Worm (Caenorhabditis elegans) whole organism, late embryonic: Measurements from ENCODE around the gene lec-2.
"Not testable (repeated sequence)": the region's sequence is repeated elsewhere in the genome, so short reads cannot be mapped to it uniquely, and the experiment has no call there.

ENCODE experiments used
- C08G9.2 ChIP-seq: sonication (generic microtip); optimal IDR thresholded peaks from 2 replicates; lab custom pipeline; 2016; ENCODE audit warnings: mild to moderate bottlenecking, missing genetic modification characterization, moderate library complexity, missing compliant biosample characterization
- F13H6.1 ChIP-seq: sonication (generic microtip); optimal IDR thresholded peaks from 2 replicates; lab custom pipeline; 2016; ENCODE audit warnings: missing genetic modification characterization, missing compliant biosample characterization
- K02D7.2 ChIP-seq: sonication (generic microtip); optimal IDR thresholded peaks from 2 replicates; lab custom pipeline; 2017; ENCODE audit warnings: mild to moderate bottlenecking, missing genetic modification characterization, missing compliant biosample characterization
- ahr-1 ChIP-seq: sonication (generic microtip); optimal IDR thresholded peaks from 2 replicates; lab custom pipeline; 2016; ENCODE audit warnings: missing genetic modification characterization, missing compliant biosample characterization
- ceh-14 ChIP-seq: sonication (generic microtip); optimal IDR thresholded peaks from 2 replicates; lab custom pipeline; 2016; ENCODE audit warnings: missing genotype, missing genetic modification characterization, missing compliant biosample characterization
- ceh-18 ChIP-seq: sonication (generic microtip); optimal IDR thresholded peaks from 2 replicates; lab custom pipeline; 2016; ENCODE audit warnings: missing genetic modification characterization, missing compliant biosample characterization
- ceh-2 ChIP-seq: sonication (generic microtip); optimal IDR thresholded peaks from 2 replicates; lab custom pipeline; 2016; ENCODE audit warnings: missing genotype, missing genetic modification characterization, missing compliant biosample characterization
- ceh-31 ChIP-seq: sonication (generic microtip); optimal IDR thresholded peaks from 2 replicates; lab custom pipeline; 2016; ENCODE audit warnings: missing genetic modification characterization, missing compliant biosample characterization
- ceh-34 ChIP-seq: sonication (generic microtip); optimal IDR thresholded peaks from 2 replicates; lab custom pipeline; 2016; ENCODE audit warnings: mild to moderate bottlenecking, missing genetic modification characterization, missing compliant biosample characterization
- ceh-45 ChIP-seq: fragments of 200-800 bp; sonication (Bioruptor generic); IDR thresholded peaks from 2 replicates; pipeline ENCODE4 v1.3.6; 2022; ENCODE audit warnings: missing genetic modification reagents, missing genetic modification characterization, missing compliant biosample characterization
- ceh-6 ChIP-seq: fragments of 200-800 bp; sonication (Bioruptor generic); optimal IDR thresholded peaks from 2 replicates; lab custom pipeline; 2018; ENCODE audit warnings: mild to moderate bottlenecking, missing genetic modification characterization, missing compliant biosample characterization
- ceh-9 ChIP-seq: sonication (generic microtip); optimal IDR thresholded peaks from 2 replicates; lab custom pipeline; 2016; ENCODE audit warnings: mild to moderate bottlenecking, missing genetic modification characterization, inconsistent platforms, missing compliant biosample characterization
- dmd-4 ChIP-seq: sonication (generic microtip); optimal IDR thresholded peaks from 2 replicates; lab custom pipeline; 2016; ENCODE audit warnings: borderline replicate concordance, missing genetic modification characterization, missing compliant biosample characterization
- dve-1 ChIP-seq: sonication (generic microtip); optimal IDR thresholded peaks from 2 replicates; lab custom pipeline; 2017; ENCODE audit warnings: antibody characterized with exemption, mild to moderate bottlenecking, missing genetic modification characterization, missing compliant biosample characterization
- elt-2 ChIP-seq: sonication (generic microtip); optimal IDR thresholded peaks from 2 replicates; lab custom pipeline; 2016; ENCODE audit warnings: missing genetic modification reagents, missing genetic modification characterization, missing compliant biosample characterization
- ets-4 ChIP-seq: sonication (generic microtip); optimal IDR thresholded peaks from 2 replicates; lab custom pipeline; 2016; ENCODE audit warnings: missing genetic modification characterization, missing compliant biosample characterization
- eyg-1 ChIP-seq: sonication (generic microtip); optimal IDR thresholded peaks from 2 replicates; lab custom pipeline; 2016; ENCODE audit warnings: missing genotype, missing genetic modification characterization, missing compliant biosample characterization
- fax-1 ChIP-seq: sonication (generic microtip); optimal IDR thresholded peaks from 2 replicates; lab custom pipeline; 2016; ENCODE audit warnings: missing genotype, missing genetic modification characterization, missing compliant biosample characterization
- hlh-30 ChIP-seq: sonication (generic microtip); optimal IDR thresholded peaks from 2 replicates; lab custom pipeline; 2017; ENCODE audit warnings: antibody characterized with exemption, missing genetic modification characterization, missing compliant biosample characterization; ENCODE audit not compliant: insufficient read depth
- lim-6 ChIP-seq: sonication (generic microtip); optimal IDR thresholded peaks from 2 replicates; lab custom pipeline; 2016; ENCODE audit warnings: missing genetic modification characterization, missing compliant biosample characterization
- mec-3 ChIP-seq: sonication (generic microtip); optimal IDR thresholded peaks from 2 replicates; lab custom pipeline; 2016; ENCODE audit warnings: borderline replicate concordance, missing genetic modification characterization, missing compliant biosample characterization
- nfya-1 ChIP-seq: sonication (generic microtip); optimal IDR thresholded peaks from 2 replicates; lab custom pipeline; 2017; ENCODE audit warnings: missing genetic modification characterization, mild to moderate bottlenecking, missing compliant biosample characterization, antibody characterized with exemption, moderate library complexity
- nhr-232 ChIP-seq: sonication (generic microtip); optimal IDR thresholded peaks from 2 replicates; lab custom pipeline; 2016; ENCODE audit warnings: missing genetic modification characterization, missing compliant biosample characterization
- npax-4 ChIP-seq: sonication (generic microtip); optimal IDR thresholded peaks from 2 replicates; lab custom pipeline; 2016; ENCODE audit warnings: missing genetic modification characterization, missing compliant biosample characterization
- odd-2 ChIP-seq: sonication (generic microtip); optimal IDR thresholded peaks from 2 replicates; lab custom pipeline; 2017; ENCODE audit warnings: antibody characterized with exemption, mild to moderate bottlenecking, missing genetic modification characterization, missing compliant biosample characterization
- pax-1 ChIP-seq: fragments of 150-350 bp; optimal IDR thresholded peaks from 2 replicates; lab custom pipeline; 2014; ENCODE audit warnings: missing biosample characterization, missing genetic modification characterization
- pha-4 ChIP-seq: fragments of 150-350 bp; optimal IDR thresholded peaks from 2 replicates; lab custom pipeline; 2018; ENCODE audit warnings: missing biosample characterization, missing genetic modification reagents, missing genetic modification characterization
- pqm-1 ChIP-seq: sonication (generic microtip); optimal IDR thresholded peaks from 2 replicates; lab custom pipeline; 2016; ENCODE audit warnings: missing genetic modification characterization, missing compliant biosample characterization
- ref-2 ChIP-seq: sonication (generic microtip); optimal IDR thresholded peaks from 2 replicates; lab custom pipeline; 2016; ENCODE audit warnings: missing genetic modification characterization, missing compliant biosample characterization
- rnt-1 ChIP-seq: sonication (generic microtip); optimal IDR thresholded peaks from 2 replicates; lab custom pipeline; 2016; ENCODE audit warnings: missing genetic modification characterization, missing compliant biosample characterization
- sdc-2 ChIP-seq: sonication (generic microtip); optimal IDR thresholded peaks from 2 replicates; lab custom pipeline; 2016; ENCODE audit warnings: missing genotype, missing genetic modification characterization, missing compliant biosample characterization
- sox-2 ChIP-seq: fragments of 200-800 bp; sonication (Bioruptor generic); IDR thresholded peaks from 2 replicates; pipeline ENCODE4 v1.3.6; 2022; ENCODE audit warnings: missing genetic modification reagents, missing genetic modification characterization, missing compliant biosample characterization
- tbx-2 ChIP-seq: sonication (generic microtip); optimal IDR thresholded peaks from 2 replicates; lab custom pipeline; 2016; ENCODE audit warnings: missing genetic modification characterization, missing compliant biosample characterization
- tbx-7 ChIP-seq: sonication (generic microtip); optimal IDR thresholded peaks from 2 replicates; lab custom pipeline; 2016; ENCODE audit warnings: missing genotype, missing genetic modification characterization, missing compliant biosample characterization
- ttx-3 ChIP-seq: sonication (generic microtip); optimal IDR thresholded peaks from 2 replicates; lab custom pipeline; 2016; ENCODE audit warnings: missing genetic modification reagents, missing genetic modification characterization, missing compliant biosample characterization
- unc-3 ChIP-seq, 2 experiments: fragments of 200-800 bp in 1 of 2; sonication (Bioruptor generic) in 1 of 2; sonication (generic microtip) in 1 of 2; conservative IDR thresholded peaks in 1 of 2; optimal IDR thresholded peaks in 1 of 2; 2 replicates each; pipeline versions ENCODE4 v1.3.6 to Lab custom; 2016 to 2022; ENCODE audit warnings: missing compliant biosample characterization in 2 of 2, missing genetic modification characterization in 2 of 2, missing genetic modification reagents in 1 of 2
- unc-86 ChIP-seq: sonication (generic microtip); optimal IDR thresholded peaks from 2 replicates; lab custom pipeline; 2016; ENCODE audit warnings: missing genetic modification characterization, missing compliant biosample characterization
- zip-5 ChIP-seq: sonication (generic microtip); optimal IDR thresholded peaks from 2 replicates; lab custom pipeline; 2016; ENCODE audit warnings: missing genetic modification characterization, missing compliant biosample characterization

lec-2 gene

ce11 chrII:10034769-10035168 is 18.8 kb upstream of the lec-2 start:
- peak; percentile 78; the same call in 1 of the 2 replicates for TF ChIP-seq ceh-45 (GFP tag; lab: Robert Waterston, UW)

DNA sequence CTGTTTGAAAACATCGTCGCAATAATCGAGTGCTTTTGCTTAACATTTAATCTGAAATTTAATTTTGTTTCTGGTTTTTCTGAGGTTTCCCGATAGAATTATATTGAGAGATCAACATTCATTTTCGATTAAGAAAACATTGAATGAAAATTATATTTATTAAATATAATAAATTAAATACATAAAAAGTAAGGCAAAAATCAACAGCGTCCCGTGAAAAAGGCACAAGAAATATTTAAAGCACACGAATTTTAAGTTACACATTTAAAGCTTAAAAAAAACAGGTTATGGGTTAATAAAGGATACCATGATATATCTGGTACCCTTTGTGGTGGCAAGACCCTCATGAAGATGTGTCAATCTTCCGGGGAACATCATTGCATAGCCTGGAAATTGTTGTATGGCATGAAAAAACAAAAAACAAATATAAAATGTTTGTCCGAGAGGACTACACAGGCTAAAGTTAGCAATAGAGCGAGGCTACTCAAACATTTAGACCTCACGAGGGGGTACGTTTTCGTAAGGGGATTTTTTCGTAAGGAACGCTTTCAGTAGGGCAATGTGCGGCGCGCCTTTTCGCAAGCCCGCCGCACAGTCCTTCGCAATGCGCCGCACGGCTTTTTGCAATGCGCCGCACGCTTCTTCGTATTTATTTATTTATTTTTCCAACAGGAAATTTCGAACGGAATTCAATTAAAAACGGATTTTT is 17.3 kb upstream of the lec-2 start, which contains the start of gene mtcu-2:
Gene mtcu-2, minus strand, starts transcription at position 51 of the 709 bp plus-strand sequence.
- TF ChIP-seq ceh-14 (tag; lab: Kevin White, UChicago): peak; percentile 60
- peak; percentile 32 for TF ChIP-seq F13H6.1 (tag; lab: Kevin White, UChicago)
- TF ChIP-seq elt-2 (tag; lab: Kevin White, UChicago): peak; percentile 36
- TF ChIP-seq sox-2: peak; percentile 73
- peak; percentile 54 for TF ChIP-seq ceh-34 (tag; lab: Kevin White, UChicago)
- TF ChIP-seq lim-6 (tag; lab: Kevin White, UChicago): peak; percentile 49
- TF ChIP-seq ttx-3 (tag; lab: Kevin White, UChicago): peak; percentile 0
- peak; percentile 23 for TF ChIP-seq fax-1
- TF ChIP-seq C08G9.2 (tag; lab: Kevin White, UChicago): peak; percentile 66
- TF ChIP-seq ceh-31 (tag; lab: Kevin White, UChicago): peak; percentile 85
- peak; percentile 10 for TF ChIP-seq hlh-30
- TF ChIP-seq ceh-18: peak; percentile 45
- TF ChIP-seq unc-3 (GFP tag; conservative IDR thresholded peaks at IDR 0.05; lab: Robert Waterston, UW): peak; percentile 83
- not testable (repeated sequence) for TF ChIP-seq unc-3 (tag; optimal IDR thresholded peaks at IDR 0.05; lab: Kevin White, UChicago)
- TF ChIP-seq ets-4 (tag; lab: Kevin White, UChicago): peak; percentile 74
- peak; percentile 75 for TF ChIP-seq tbx-2
- TF ChIP-seq ahr-1 (tag; lab: Kevin White, UChicago): peak; percentile 19
- TF ChIP-seq ceh-45 (GFP tag; lab: Robert Waterston, UW): peak; percentile 95
- peak; percentile 33 for TF ChIP-seq dve-1 (tag; lab: Kevin White, UChicago)
- TF ChIP-seq tbx-7 (tag; lab: Kevin White, UChicago): peak; percentile 16
- TF ChIP-seq rnt-1 (tag; lab: Kevin White, UChicago): peak; percentile 56
- TF ChIP-seq nfya-1 (tag; lab: Kevin White, UChicago): peak; percentile 76
- TF ChIP-seq ceh-2 (tag; lab: Kevin White, UChicago): peak; percentile 53
- peak; percentile 47 for TF ChIP-seq ref-2
- peak; percentile 2 for TF ChIP-seq unc-86 (tag; lab: Kevin White, UChicago)
- peak; percentile 10 for TF ChIP-seq zip-5 (tag; lab: Kevin White, UChicago)
- peak; percentile 5 for TF ChIP-seq pqm-1 (tag; lab: Kevin White, UChicago)

DNA sequence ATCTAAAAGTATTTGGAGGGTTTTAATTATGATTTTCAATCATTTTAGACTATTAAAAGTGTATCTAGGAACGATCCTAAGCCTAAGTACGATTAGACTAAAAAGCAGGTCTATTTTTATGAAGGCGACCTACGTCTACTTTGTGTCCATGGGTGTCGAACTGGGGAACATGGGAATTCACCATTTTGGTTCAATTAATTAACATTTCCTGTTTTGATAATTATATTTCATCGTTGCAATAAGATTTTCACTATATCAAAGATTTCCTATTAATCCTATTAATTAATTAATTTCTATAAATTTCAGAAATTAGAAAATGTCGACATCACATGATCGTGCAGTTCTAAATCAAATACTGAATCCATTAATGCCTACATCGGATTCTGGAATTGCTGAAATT is 13.9 kb upstream of the lec-2 start, which contains the start of gene ttc-36:
Gene ttc-36, plus strand, starts transcription at position 301 of the 400 bp plus-strand sequence.
- no peak for TF ChIP-seq ceh-18
- no peak for TF ChIP-seq tbx-7 (tag; lab: Kevin White, UChicago)
- no peak for TF ChIP-seq mec-3
- TF ChIP-seq ceh-9 (tag; lab: Kevin White, UChicago): no peak
- TF ChIP-seq C08G9.2 (tag; lab: Kevin White, UChicago): no peak
- no peak for TF ChIP-seq pax-1 (tag; lab: Kevin White, UChicago)
- TF ChIP-seq elt-2 (tag; lab: Kevin White, UChicago): no peak
- no peak for TF ChIP-seq K02D7.2 (tag; lab: Kevin White, UChicago)

ce11 chrII:10029044-10029443 is 13.1 kb upstream of the lec-2 start:
- TF ChIP-seq pha-4 (tag; lab: Kevin White, UChicago) (no peak), odd-2 (tag; lab: Kevin White, UChicago) (no peak), nhr-232 (tag; lab: Kevin White, UChicago) (no peak), eyg-1 (tag; lab: Kevin White, UChicago) (no peak), dmd-4 (tag; lab: Kevin White, UChicago) (no peak), npax-4 (tag; lab: Kevin White, UChicago) (no peak), sdc-2 (tag; lab: Kevin White, UChicago) (no peak), pax-1 (tag; lab: Kevin White, UChicago) (no peak), unc-86 (tag; lab: Kevin White, UChicago) (no peak), ceh-6 (no peak), dve-1 (tag; lab: Kevin White, UChicago) (no peak)
